Fruit fly (Drosophila melanogaster): Measurements from ENCODE around the gene sfl.

DNA sequence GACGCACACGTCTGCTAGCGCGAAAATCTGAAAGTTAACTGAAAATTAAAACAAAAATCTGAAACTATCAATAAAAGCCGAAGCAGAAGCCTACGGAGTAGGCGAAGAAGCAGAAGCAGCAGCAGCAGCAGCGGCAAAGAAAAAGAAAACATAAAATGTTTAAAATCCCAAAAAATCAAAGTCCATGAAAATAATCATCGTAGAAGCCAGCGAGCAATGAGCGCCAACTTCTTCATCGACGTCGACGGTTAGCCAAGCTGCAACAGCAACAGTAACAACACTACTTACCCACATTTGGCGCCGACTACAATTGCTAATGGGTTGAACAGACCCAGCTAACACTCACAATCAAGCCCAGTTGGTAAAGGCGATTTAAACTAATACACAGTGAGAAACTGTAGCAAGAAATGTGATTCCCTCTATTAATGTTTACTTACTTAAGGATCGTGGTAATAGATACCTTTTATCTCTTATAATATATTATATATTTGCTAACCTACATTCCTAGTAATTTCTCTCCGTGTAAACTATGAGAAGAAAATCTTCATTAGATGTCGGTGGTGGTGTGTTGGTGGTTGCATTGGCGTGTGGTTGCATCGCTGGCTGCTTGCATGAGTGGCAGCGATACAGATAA is 94.1 kb downstream of the sfl start, which contains the start of gene jv:
- no peak for TF ChIP-seq lola (GFP tag; optimal IDR thresholded peaks at IDR 0.05)
- no peak for TF ChIP-seq sv (GFP tag; optimal IDR thresholded peaks at IDR 0.05)
- TF ChIP-seq Sp1 (GFP tag; optimal IDR thresholded peaks at IDR 0.05), result no peak
- TF ChIP-seq Mio (GFP tag; optimal IDR thresholded peaks at IDR 0.05), result no peak
- no peak for TF ChIP-seq HLH106 (tag; optimal IDR thresholded peaks at IDR 0.05)
- TF ChIP-seq Vsx2 (GFP tag; optimal IDR thresholded peaks at IDR 0.05; ENCODE audit: partially characterized antibody), result no peak
- TF ChIP-seq dl (GFP tag; optimal IDR thresholded peaks at IDR 0.05; ENCODE audit: insufficient read depth in 1 of 2, partially characterized antibody in 2 of 2), result no peak
- no peak for TF ChIP-seq Jra (GFP tag; optimal IDR thresholded peaks at IDR 0.05)
- no peak for TF ChIP-seq foxo (GFP tag; optimal IDR thresholded peaks at IDR 0.05)
- TF ChIP-seq Myc (optimal IDR thresholded peaks at IDR 0.05), result no peak
- no peak for TF ChIP-seq Dif (GFP tag; optimal IDR thresholded peaks at IDR 0.05; ENCODE audit: partially characterized antibody)
- no peak for TF ChIP-seq psq (GFP tag; optimal IDR thresholded peaks at IDR 0.05)
- TF ChIP-seq woc (GFP tag; optimal IDR thresholded peaks at IDR 0.05), result no peak
- no peak for TF ChIP-seq br (GFP tag; optimal IDR thresholded peaks at IDR 0.05)
